Worm (Caenorhabditis elegans): ENCODE results near the gene akt-2.

akt-2 gene

DNA sequence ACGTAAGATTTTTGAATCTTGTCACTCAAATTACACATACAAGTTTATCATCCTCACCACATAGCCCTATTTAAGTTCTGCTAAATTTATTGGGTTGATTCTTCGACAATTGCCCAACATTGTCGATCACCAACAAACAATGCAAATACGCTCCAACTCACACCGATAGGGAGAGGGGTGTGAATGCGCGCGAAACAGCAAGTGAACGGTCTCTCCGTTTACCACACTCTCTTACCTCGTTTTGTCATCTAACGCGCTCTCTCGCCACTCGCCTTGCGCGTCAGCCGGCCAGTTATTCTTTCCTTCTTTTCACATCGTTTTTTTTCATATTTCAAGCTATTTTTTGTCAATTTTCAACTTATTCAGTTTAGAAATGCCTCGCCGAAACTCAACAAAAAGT is 45.5 kb upstream of the akt-2 start, which contains the start of gene F16B12.6 (continued):
- peak; percentile 23 for TF ChIP-seq fkh-10 (GFP tag; optimal IDR thresholded peaks at IDR 0.05)
- no peak for TF ChIP-seq snpc-4 (tag; optimal IDR thresholded peaks at IDR 0.05)
- TF ChIP-seq nhr-11 (tag; optimal IDR thresholded peaks at IDR 0.05) = peak; percentile 57
- TF ChIP-seq nhr-28 (tag; optimal IDR thresholded peaks at IDR 0.05) = peak; percentile 51
- TF ChIP-seq ceh-32 (tag; optimal IDR thresholded peaks at IDR 0.05; ENCODE audit: poor library complexity) = no peak
- TF ChIP-seq D1046.2 (GFP tag; IDR thresholded peaks at IDR 0.05) = no peak
- TF ChIP-seq hif-1 (tag; optimal IDR thresholded peaks at IDR 0.05) = peak in 1 of 2 experiments; percentile 53
- TF ChIP-seq Y48G9A.11 (GFP tag; IDR thresholded peaks at IDR 0.05) = no peak
- no peak for TF ChIP-seq madf-9 (GFP tag; conservative IDR thresholded peaks at IDR 0.05)
- TF ChIP-seq hlh-30 (tag; optimal IDR thresholded peaks at IDR 0.05; ENCODE audit: insufficient read depth) = peak; percentile 84
- 0 out of 2 replicates have a peak, but pooled peaks have one; percentile 52 for TF ChIP-seq ceh-20 (GFP tag; IDR thresholded peaks at IDR 0.05)
- no peak for TF ChIP-seq vab-7 (GFP tag; IDR thresholded peaks at IDR 0.05)
- peak; percentile 46; the same call in 1 of the 2 replicates for TF ChIP-seq set-16 (GFP tag; IDR thresholded peaks at IDR 0.05)
- TF ChIP-seq zip-2 (tag; optimal IDR thresholded peaks at IDR 0.05) = no peak
- TF ChIP-seq egl-27 (tag; optimal IDR thresholded peaks at IDR 0.05) = no peak
- peak; percentile 83 for TF ChIP-seq hmg-1.1 (GFP tag; IDR thresholded peaks at IDR 0.05)
- peak; percentile 59; the same call in 1 of the 2 replicates for TF ChIP-seq egl-43 (GFP tag; IDR thresholded peaks at IDR 0.05)
- peak; percentile 95 for TF ChIP-seq aha-1 (tag)
- TF ChIP-seq mep-1 (tag; optimal IDR thresholded peaks at IDR 0.05) = peak; percentile 85
- TF ChIP-seq arid-1 (GFP tag; conservative IDR thresholded peaks at IDR 0.05) = no peak; the same call in 1 of the 2 replicates
- no peak for TF ChIP-seq nhr-237 (tag; optimal IDR thresholded peaks at IDR 0.05)
- no peak for TF ChIP-seq zfp-2 (tag; optimal IDR thresholded peaks at IDR 0.05)
- TF ChIP-seq tra-1 (GFP tag; IDR thresholded peaks at IDR 0.05) = no peak
- peak; percentile 11; the same call in 1 of the 2 replicates for TF ChIP-seq nhr-42 (GFP tag; IDR thresholded peaks at IDR 0.05)
- TF ChIP-seq skn-1 (tag; optimal IDR thresholded peaks at IDR 0.05) = no peak
- TF ChIP-seq gei-8 (GFP tag; optimal IDR thresholded peaks at IDR 0.05) = no peak
- peak; percentile 43 for TF ChIP-seq nhr-77 (tag; optimal IDR thresholded peaks at IDR 0.05)
- no peak for TF ChIP-seq ctbp-1 (GFP tag; IDR thresholded peaks at IDR 0.05)
- TF ChIP-seq lim-7 (GFP tag; IDR thresholded peaks at IDR 0.05) = no peak
- TF ChIP-seq lsy-2 (tag; optimal IDR thresholded peaks at IDR 0.05) = peak; percentile 32 to 84
- no peak for TF ChIP-seq lir-3 (tag; optimal IDR thresholded peaks at IDR 0.05)
- TF ChIP-seq spr-3 (GFP tag; optimal IDR thresholded peaks at IDR 0.05) = peak; percentile 0
- no peak for TF ChIP-seq mxl-2 (GFP tag; conservative IDR thresholded peaks at IDR 0.05)
- TF ChIP-seq daf-19 (GFP tag; conservative IDR thresholded peaks at IDR 0.05) = no peak
- TF ChIP-seq unc-130 (GFP tag; optimal IDR thresholded peaks at IDR 0.05) = no peak
- TF ChIP-seq nhr-48 (tag; optimal IDR thresholded peaks at IDR 0.05) = no peak

DNA sequence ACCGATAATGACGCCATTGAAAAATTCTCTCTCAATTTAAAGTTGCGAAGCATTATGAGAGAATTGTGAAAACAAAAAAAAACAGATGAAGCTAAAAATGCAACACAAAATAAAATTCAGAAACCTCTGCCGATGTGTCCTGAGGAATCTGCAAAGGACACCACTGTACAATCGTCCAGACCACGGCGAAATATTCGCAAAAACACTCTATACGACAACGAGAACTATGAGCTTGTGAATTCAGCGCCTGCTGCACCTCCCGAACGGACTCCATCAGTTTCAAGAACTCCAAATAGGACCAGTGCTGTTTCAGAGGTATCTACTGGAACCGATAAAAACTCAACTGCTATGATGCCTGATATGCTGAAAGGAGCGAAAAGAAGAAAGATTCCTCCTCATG is 45.0 kb upstream of the akt-2 start:
- TF ChIP-seq ceh-82 (tag; optimal IDR thresholded peaks at IDR 0.05) = no peak
- peak in 1 of 2 experiments; percentile 95 for TF ChIP-seq unc-62 (GFP tag; optimal IDR thresholded peaks at IDR 0.05 in 1 of 2)
- TF ChIP-seq unc-62 (tag; optimal IDR thresholded peaks at IDR 0.05) = no peak

- TF ChIP-seq nhr-111 (GFP tag; optimal IDR thresholded peaks at IDR 0.05) (no peak), unc-62 (GFP tag; optimal IDR thresholded peaks at IDR 0.05 in 1 of 2) (peak in 1 of 2 experiments; percentile 39), unc-62 (tag; optimal IDR thresholded peaks at IDR 0.05) (no peak), unc-130 (GFP tag; optimal IDR thresholded peaks at IDR 0.05) (no peak)
These were observed 39.3 kb upstream of the akt-2 start, which contains the start of gene F16B12.7 for ce11 chrX:14108245-14108644. Gene F16B12.7, plus strand, starts transcription at chrX:14108545.
